Fruit fly (Drosophila melanogaster): ENCODE data around the gene witty.

Gene witty

DNA sequence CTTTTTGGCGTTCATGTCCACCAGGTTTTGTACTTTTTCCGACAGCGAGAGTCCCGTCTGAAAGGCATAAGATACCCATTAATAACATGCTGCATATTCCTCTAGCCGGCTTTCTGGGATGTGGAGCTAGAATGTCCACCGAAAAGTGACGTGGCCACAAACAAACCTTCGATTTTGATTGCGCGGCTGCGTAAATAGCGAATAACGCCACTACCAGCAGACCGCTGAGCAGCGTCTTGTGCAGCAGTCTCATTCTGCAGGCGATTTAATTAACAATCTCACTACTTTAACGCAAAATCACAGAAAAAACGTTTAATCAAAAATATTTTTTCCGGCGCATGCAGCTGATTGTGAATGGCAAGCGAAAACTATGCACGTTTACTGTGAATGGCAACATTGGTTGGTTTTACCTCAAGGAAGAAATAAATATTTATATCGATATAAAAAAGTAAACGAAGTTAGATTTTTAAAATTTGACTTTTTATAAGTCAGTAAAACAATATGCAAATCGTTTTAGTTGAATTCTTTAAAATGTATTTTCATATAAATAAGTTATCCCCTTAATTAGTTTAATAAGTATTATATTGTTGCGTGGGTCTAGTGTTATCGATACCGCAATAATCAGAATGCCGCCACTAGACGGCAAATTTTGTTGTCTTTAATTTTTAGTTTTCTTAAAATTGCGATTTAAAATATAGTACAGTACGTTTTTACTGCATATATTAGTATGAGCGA is 30.1 kb upstream of the witty start, which contains the start of the genes Ostgamma and Mettl14:
Ostgamma (minus strand) TSS at position 376 of the 735 bp plus-strand sequence.
Mettl14 (plus strand) TSS at position 611 of the 735 bp plus-strand sequence.
- no peak for TF ChIP-seq CG8478 (optimal IDR thresholded peaks at IDR 0.05)
- TF ChIP-seq CTCF (optimal IDR thresholded peaks at IDR 0.05), result no peak

- TF ChIP-seq CTCF (optimal IDR thresholded peaks at IDR 0.05) (no peak), CG8478 (optimal IDR thresholded peaks at IDR 0.05) (no peak)
Observed at dm6 chr2L:8311091-8311490, 27.0 kb upstream of the witty start, which contains the start of the genes CG7810 and CG7806. Gene CG7810 (minus strand): TSS chr2L:8311195. Gene CG7806 (plus strand): TSS chr2L:8311399.

DNA sequence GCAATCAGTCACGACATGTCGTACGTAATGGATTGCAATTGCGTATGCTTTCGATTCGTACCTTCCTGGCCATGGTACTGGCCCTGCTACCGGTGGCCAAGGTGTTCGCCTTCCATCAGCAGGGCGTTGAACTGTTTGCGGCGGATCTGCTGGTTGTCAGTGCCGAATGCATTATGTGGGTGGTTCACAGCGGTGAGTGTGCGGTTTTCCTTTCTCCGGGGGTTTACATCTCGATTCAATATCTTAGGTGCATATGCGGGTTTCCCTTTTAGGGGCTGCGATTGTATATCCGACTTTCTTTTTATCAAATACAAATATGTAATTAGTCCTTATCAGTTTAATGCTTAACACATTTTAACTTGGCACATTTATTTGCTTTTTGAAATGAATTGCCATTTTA is 26.3 kb upstream of the witty start:
- no peak for TF ChIP-seq CTCF (optimal IDR thresholded peaks at IDR 0.05)
- TF ChIP-seq CG8478 (optimal IDR thresholded peaks at IDR 0.05), result no peak

dm6 chr2L:8319858-8320525 is 18.1 kb upstream of the witty start, which contains the start of the genes mtsh and strat:
Gene mtsh (minus strand): TSS chr2L:8319908.
Gene strat (plus strand): TSS chr2L:8320328.
- TF ChIP-seq CG8478 (optimal IDR thresholded peaks at IDR 0.05) (no peak), CTCF (optimal IDR thresholded peaks at IDR 0.05) (no peak)

dm6 chr2L:8325150-8325549 is 12.9 kb upstream of the witty start, which contains the start of gene CG7781:
Gene CG7781 (minus strand): TSS chr2L:8325409.
- TF ChIP-seq CTCF (optimal IDR thresholded peaks at IDR 0.05) (no peak), CG8478 (optimal IDR thresholded peaks at IDR 0.05) (no peak)

- no peak for TF ChIP-seq CTCF (optimal IDR thresholded peaks at IDR 0.05)
- TF ChIP-seq CG8478 (optimal IDR thresholded peaks at IDR 0.05), result no peak
Observed at dm6 chr2L:8326414-8327271, 11.4 kb upstream of the witty start.

- no peak for TF ChIP-seq CG8478 (optimal IDR thresholded peaks at IDR 0.05)
- TF ChIP-seq CTCF (optimal IDR thresholded peaks at IDR 0.05), result no peak
Observed at dm6 chr2L:8327272-8327555, 10.9 kb upstream of the witty start, which contains the start of gene CG14275. Gene CG14275 (plus strand): TSS chr2L:8327456.

DNA sequence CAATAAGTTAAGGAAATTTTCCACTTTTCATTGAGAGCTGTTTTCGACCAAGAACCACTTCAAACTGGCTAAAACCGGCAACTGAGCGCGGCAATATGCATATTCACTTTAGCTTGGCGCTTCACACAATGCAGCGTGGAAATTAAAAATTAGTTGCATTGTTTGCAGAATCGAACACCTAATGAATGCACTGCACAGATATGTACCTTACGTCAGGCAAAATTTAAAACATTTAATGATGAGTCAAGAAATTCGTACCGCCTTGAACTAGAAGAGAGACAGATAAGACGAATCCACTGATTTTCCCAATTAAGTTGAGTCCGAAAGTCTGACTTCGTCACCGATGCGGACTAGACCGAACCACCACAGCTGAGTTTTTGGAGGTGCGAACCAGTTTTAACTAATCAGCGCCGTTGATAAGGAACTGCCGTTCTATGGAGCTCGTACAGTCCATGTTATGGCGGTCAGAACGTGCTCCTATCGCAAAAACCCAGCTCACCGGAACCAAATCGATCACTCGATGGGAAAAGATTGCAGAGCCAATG is 10.2 kb upstream of the witty start:
- TF ChIP-seq CTCF (optimal IDR thresholded peaks at IDR 0.05), result no peak
- TF ChIP-seq CG8478 (optimal IDR thresholded peaks at IDR 0.05), result no peak

dm6 chr2L:8328526-8329097 is 9.5 kb upstream of the witty start:
- TF ChIP-seq CG8478 (optimal IDR thresholded peaks at IDR 0.05) (no peak), CTCF (optimal IDR thresholded peaks at IDR 0.05) (no peak)

- TF ChIP-seq CTCF (optimal IDR thresholded peaks at IDR 0.05) (no peak), CG8478 (optimal IDR thresholded peaks at IDR 0.05) (no peak)
Observed at dm6 chr2L:8333185-8333584, 4.9 kb upstream of the witty start.

DNA sequence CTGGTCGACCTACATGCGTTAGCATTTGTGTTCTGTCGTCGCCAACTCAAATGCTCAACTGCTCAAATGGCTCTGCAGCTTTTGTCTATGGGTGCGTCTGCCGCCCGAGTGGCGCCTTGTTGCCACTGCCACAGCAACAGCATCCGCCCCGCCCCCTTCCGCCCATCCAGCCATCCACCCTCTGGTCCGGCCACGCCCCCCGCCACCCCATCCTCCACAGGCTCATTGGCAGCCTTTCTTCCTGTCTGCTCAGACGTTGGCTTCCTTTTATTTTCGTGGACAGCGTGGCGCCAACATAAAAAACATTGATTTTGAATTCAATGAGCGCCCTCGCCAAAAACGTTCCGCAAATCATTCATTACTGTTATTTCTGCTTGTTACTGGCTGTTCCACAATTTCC is 4.5 kb upstream of the witty start:
- TF ChIP-seq CTCF (optimal IDR thresholded peaks at IDR 0.05), result no peak
- no peak for TF ChIP-seq CG8478 (optimal IDR thresholded peaks at IDR 0.05)

DNA sequence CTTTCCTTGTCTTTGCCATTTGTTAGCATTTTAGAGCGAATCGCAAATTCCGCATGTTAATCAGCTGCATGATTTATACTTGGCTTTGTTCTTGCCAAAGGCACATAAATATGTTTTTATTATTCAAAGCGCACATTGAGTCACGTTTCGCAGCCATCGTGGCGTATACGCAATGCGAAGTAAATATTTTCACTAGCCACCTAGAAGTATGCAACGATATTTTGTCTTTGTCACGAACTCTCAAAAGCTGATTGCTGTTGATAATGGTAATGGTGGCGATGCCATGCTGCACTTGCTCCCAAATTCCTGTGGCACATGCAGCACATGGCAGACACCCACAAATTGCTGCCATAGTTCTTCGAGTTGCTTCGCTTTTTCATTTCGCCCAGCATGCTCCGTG is 3.4 kb upstream of the witty start:
- TF ChIP-seq CG8478 (optimal IDR thresholded peaks at IDR 0.05) (no peak), CTCF (optimal IDR thresholded peaks at IDR 0.05) (no peak)

- TF ChIP-seq CTCF (optimal IDR thresholded peaks at IDR 0.05) (no peak), CG8478 (optimal IDR thresholded peaks at IDR 0.05) (no peak)
Observed at dm6 chr2L:8339751-8340349, 1.8 kb downstream of the witty start.

DNA sequence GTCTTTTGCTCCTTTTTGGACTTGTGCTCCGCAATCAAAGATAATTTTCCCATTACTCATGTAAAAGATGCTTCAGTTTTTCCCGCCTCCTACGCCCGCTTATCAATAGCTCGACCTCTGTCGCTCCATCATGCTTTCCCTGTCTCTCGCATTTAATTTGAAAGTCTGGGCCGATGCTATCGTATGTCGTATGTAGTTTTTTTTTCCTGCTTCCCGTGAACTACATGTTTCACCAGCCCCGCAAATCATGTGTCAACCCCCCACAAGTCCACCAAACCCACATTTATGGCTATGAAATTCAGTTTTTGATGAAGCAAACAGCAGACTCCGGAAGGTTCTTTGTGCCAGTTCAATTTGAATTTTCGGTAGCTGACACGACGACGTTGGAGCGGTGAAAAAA is 4.3 kb downstream of the witty start, which contains the start of gene CG14273:
CG14273 (plus strand) TSS at position 301 of the 400 bp plus-strand sequence.
- TF ChIP-seq CTCF (optimal IDR thresholded peaks at IDR 0.05) (no peak), CG8478 (optimal IDR thresholded peaks at IDR 0.05) (no peak)
